Fruit fly (Drosophila melanogaster) whole organism, prepupa: Measurements from ENCODE around the gene CG14230.

Experiments
- CG11902 ChIP-seq: fragments of 200-800 bp; sonication (Bioruptor generic); optimal IDR thresholded peaks from 3 replicates; lab custom pipeline; 2016; ENCODE audit warnings: missing biosample characterization, missing genetic modification characterization
- CG15336 ChIP-seq: fragments of 200-800 bp; sonication (Bioruptor generic); IDR thresholded peaks from 2 replicates; pipeline ENCODE4 v1.3.6; 2022; ENCODE audit warnings: missing biosample characterization, missing genetic modification characterization
- CG6792 ChIP-seq: fragments of 200-800 bp; sonication (Bioruptor generic); optimal IDR thresholded peaks from 3 replicates; lab custom pipeline; 2016; ENCODE audit warnings: missing biosample characterization, missing genetic modification characterization
- CG8632 ChIP-seq: fragments of 200-800 bp; sonication (Bioruptor generic); optimal IDR thresholded peaks from 3 replicates; lab custom pipeline; 2016; ENCODE audit warnings: missing biosample characterization, missing genetic modification characterization
- CG9139 ChIP-seq: fragments of 200-800 bp; sonication (Bioruptor generic); optimal IDR thresholded peaks from 3 replicates; lab custom pipeline; 2017; ENCODE audit warnings: missing biosample characterization, mild to moderate bottlenecking, missing genetic modification characterization
- Sox15 ChIP-seq: fragments of 200-800 bp; sonication (Bioruptor generic); optimal IDR thresholded peaks from 3 replicates; lab custom pipeline; 2016; ENCODE audit warnings: missing biosample characterization, missing genetic modification characterization
- acj6 ChIP-seq: fragments of 200-800 bp; sonication (Bioruptor generic); optimal IDR thresholded peaks from 3 replicates; lab custom pipeline; 2016; ENCODE audit warnings: missing biosample characterization, missing genetic modification characterization
- cyc ChIP-seq: fragments of 200-800 bp; sonication (Bioruptor generic); optimal IDR thresholded peaks from 3 replicates; lab custom pipeline; 2016; ENCODE audit warnings: missing biosample characterization, missing genetic modification characterization
- eg ChIP-seq: fragments of 200-800 bp; sonication (Bioruptor generic); IDR thresholded peaks from 3 replicates; pipeline ENCODE4 v1.3.6; 2022; ENCODE audit warnings: missing biosample characterization, missing genetic modification characterization
- esn ChIP-seq: fragments of 200-800 bp; sonication (Bioruptor generic); optimal IDR thresholded peaks from 2 replicates; lab custom pipeline; 2016; ENCODE audit warnings: missing biosample characterization, mild to moderate bottlenecking, missing genetic modification characterization, moderate library complexity
- fd59A ChIP-seq: fragments of 200-800 bp; sonication (Bioruptor generic); optimal IDR thresholded peaks from 2 replicates; lab custom pipeline; 2017; ENCODE audit warnings: missing biosample characterization, mild to moderate bottlenecking, missing genetic modification characterization, missing genetic modification reagents
- fkh ChIP-seq: fragments of 200-800 bp; sonication (Bioruptor generic); optimal IDR thresholded peaks from 3 replicates; lab custom pipeline; 2017; ENCODE audit warnings: missing biosample characterization, mild to moderate bottlenecking, missing genetic modification characterization, moderate library complexity

- no peak for TF ChIP-seq fkh (GFP tag; lab: Kevin White, UChicago)
- TF ChIP-seq CG11902 (GFP tag; lab: Kevin White, UChicago), result no peak
- no peak for TF ChIP-seq fd59A (GFP tag; lab: Kevin White, UChicago)
- TF ChIP-seq CG8632, result no peak
- TF ChIP-seq Sox15, result no peak
- TF ChIP-seq CG15336 (GFP tag; lab: Robert Waterston, UW), result no peak
- TF ChIP-seq CG6792, result no peak
- TF ChIP-seq esn (GFP tag; lab: Kevin White, UChicago), result peak; percentile 13
- TF ChIP-seq eg (GFP tag; lab: Robert Waterston, UW), result no peak
- TF ChIP-seq acj6, result no peak
- TF ChIP-seq CG9139 (GFP tag; lab: Kevin White, UChicago), result no peak
- no peak for TF ChIP-seq cyc (GFP tag; lab: Kevin White, UChicago)
Measured at dm6 chrX:19704083-19704482, at the start of gene CG14230, which contains the start of gene CG14232.
